Fruit fly (Drosophila melanogaster): ENCODE measurements around the gene spir.

DNA sequence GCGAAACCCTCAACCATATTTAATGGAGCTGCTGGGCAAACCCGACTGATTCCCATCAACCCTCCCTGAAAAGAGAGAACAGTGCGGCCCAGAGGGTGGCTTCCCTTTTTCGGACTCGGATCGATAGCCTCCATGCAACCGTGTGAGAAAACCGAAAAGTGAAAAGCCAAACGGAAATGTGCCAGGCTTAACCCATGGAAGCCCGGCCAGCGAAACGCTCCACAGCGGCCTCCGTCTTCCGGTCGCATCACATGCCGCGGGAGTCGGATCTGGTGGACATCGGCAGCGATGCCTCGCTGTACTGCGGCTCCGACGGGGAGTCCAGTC, 30.9 kb downstream of the spir start:
- no peak for TF ChIP-seq CTCF (optimal IDR thresholded peaks at IDR 0.05)
- TF ChIP-seq CG8478 (optimal IDR thresholded peaks at IDR 0.05) = no peak

Data from S2 (cell line).